Fruit fly (Drosophila melanogaster) whole organism, embryonic: Measurements from ENCODE around the gene CG42554.
A peak's percentile ranks its signal among the peaks of the same experiment; 100 is the strongest.

Experiments used
- B-H1 ChIP-seq: fragments of 200-800 bp; sonication (Bioruptor generic); IDR thresholded peaks from 3 replicates; pipeline ENCODE4 v1.3.6; 2022; ENCODE audit warnings: missing biosample characterization, missing genetic modification characterization
- CG10462 ChIP-seq: fragments of 200-800 bp; sonication (Bioruptor generic); optimal IDR thresholded peaks from 2 replicates; lab custom pipeline; 2016; ENCODE audit warnings: missing biosample characterization, missing genetic modification characterization
- CG10654 ChIP-seq: fragments of 200-800 bp; sonication (Bioruptor generic); optimal IDR thresholded peaks from 2 replicates; lab custom pipeline; 2016; ENCODE audit warnings: missing biosample characterization, missing genetic modification characterization
- CG13123 ChIP-seq: fragments of 200-800 bp; sonication (Bioruptor generic); optimal IDR thresholded peaks from 2 replicates; lab custom pipeline; 2016; ENCODE audit warnings: missing biosample characterization, missing genetic modification characterization
- CG13424 ChIP-seq: fragments of 200-800 bp; sonication (Bioruptor generic); optimal IDR thresholded peaks from 2 replicates; lab custom pipeline; 2019; ENCODE audit warnings: missing biosample characterization, mild to moderate bottlenecking, missing genetic modification characterization, moderate library complexity
- CG13624 ChIP-seq: fragments of 200-800 bp; sonication (Bioruptor generic); optimal IDR thresholded peaks from 2 replicates; lab custom pipeline; 2016; ENCODE audit warnings: missing biosample characterization, missing genetic modification characterization
- CG13894 ChIP-seq: fragments of 200-800 bp; sonication (Bioruptor generic); optimal IDR thresholded peaks from 3 replicates; lab custom pipeline; 2018; ENCODE audit warnings: missing biosample characterization, mild to moderate bottlenecking, missing genetic modification characterization, moderate library complexity
- CG18764 ChIP-seq: fragments of 200-800 bp; sonication (Bioruptor generic); optimal IDR thresholded peaks from 3 replicates; lab custom pipeline; 2016; ENCODE audit warnings: missing biosample characterization, missing genetic modification characterization
- CG2678 ChIP-seq: fragments of 200-800 bp; sonication (Bioruptor generic); optimal IDR thresholded peaks from 3 replicates; lab custom pipeline; 2019; ENCODE audit warnings: missing biosample characterization, mild to moderate bottlenecking, missing genetic modification characterization, moderate library complexity
- CG30403 ChIP-seq: fragments of 200-800 bp; sonication (Bioruptor generic); optimal IDR thresholded peaks from 3 replicates; lab custom pipeline; 2016; ENCODE audit warnings: missing biosample characterization, missing genetic modification characterization
- CG30431 ChIP-seq: fragments of 200-800 bp; sonication (Bioruptor generic); optimal IDR thresholded peaks from 2 replicates; lab custom pipeline; 2017; ENCODE audit warnings: missing biosample characterization, missing genetic modification characterization
- CG32767 ChIP-seq: fragments of 200-800 bp; sonication (Bioruptor generic); IDR thresholded peaks from 2 replicates; pipeline ENCODE4 v1.3.6; 2022; ENCODE audit warnings: missing biosample characterization, missing genetic modification characterization
- CG4404 ChIP-seq: fragments of 200-800 bp; sonication (Bioruptor generic); IDR thresholded peaks from 2 replicates; pipeline ENCODE4 v1.3.6; 2022; ENCODE audit warnings: missing biosample characterization, missing genetic modification characterization
- CG5245 ChIP-seq: fragments of 200-800 bp; sonication (Bioruptor generic); optimal IDR thresholded peaks from 3 replicates; lab custom pipeline; 2016; ENCODE audit warnings: missing biosample characterization, missing genetic modification characterization
- CG7271 ChIP-seq: fragments of 200-800 bp; sonication (Bioruptor generic); optimal IDR thresholded peaks from 2 replicates; lab custom pipeline; 2018; ENCODE audit warnings: missing biosample characterization, mild to moderate bottlenecking, missing genetic modification characterization, moderate library complexity
- CG8281 ChIP-seq: fragments of 200-800 bp; sonication (Bioruptor generic); optimal IDR thresholded peaks from 2 replicates; lab custom pipeline; 2018; ENCODE audit warnings: missing biosample characterization, mild to moderate bottlenecking, missing genetic modification characterization, moderate library complexity
- CG8290 ChIP-seq, 3 experiments: fragments of 200-800 bp; sonication (Bioruptor generic); optimal IDR thresholded peaks; 2 replicates each; lab custom pipeline; 2016 to 2019; ENCODE audit warnings: missing biosample characterization in 3 of 3, missing genetic modification characterization in 3 of 3, mild to moderate bottlenecking in 2 of 3, moderate library complexity in 1 of 3
- CrebB ChIP-seq: fragments of 200-800 bp; sonication (Bioruptor generic); optimal IDR thresholded peaks from 3 replicates; lab custom pipeline; 2018; ENCODE audit warnings: missing biosample characterization, mild to moderate bottlenecking, missing genetic modification characterization
- ERR ChIP-seq: fragments of 200-800 bp; sonication (Bioruptor generic); optimal IDR thresholded peaks from 2 replicates; lab custom pipeline; 2016; ENCODE audit warnings: missing biosample characterization, missing genetic modification characterization
- Fer3 ChIP-seq: fragments of 200-800 bp; sonication (Bioruptor generic); optimal IDR thresholded peaks from 2 replicates; lab custom pipeline; 2018; ENCODE audit warnings: missing biosample characterization, mild to moderate bottlenecking, missing genetic modification characterization, moderate library complexity
- HHEX ChIP-seq: fragments of 200-800 bp; sonication (Bioruptor generic); optimal IDR thresholded peaks from 3 replicates; lab custom pipeline; 2017; ENCODE audit warnings: missing biosample characterization, mild to moderate bottlenecking, missing genetic modification characterization, missing genetic modification reagents
- Hand ChIP-seq: fragments of 200-800 bp; sonication (Bioruptor generic); optimal IDR thresholded peaks from 2 replicates; lab custom pipeline; 2017; ENCODE audit warnings: mild to moderate bottlenecking, missing biosample characterization, missing genetic modification reagents, missing genetic modification characterization
- Hmr ChIP-seq: fragments of 200-800 bp; sonication (Bioruptor generic); optimal IDR thresholded peaks from 3 replicates; lab custom pipeline; 2017; ENCODE audit warnings: mild to moderate bottlenecking, missing biosample characterization, missing genetic modification reagents, missing genetic modification characterization
- Nf-YA ChIP-seq: fragments of 200-800 bp; sonication (Bioruptor generic); IDR thresholded peaks from 2 replicates; pipeline ENCODE4 v1.3.6; 2022; ENCODE audit warnings: missing biosample characterization, missing genetic modification characterization
- Nf-YB ChIP-seq: fragments of 200-800 bp; sonication (Bioruptor generic); optimal IDR thresholded peaks from 3 replicates; lab custom pipeline; 2019; ENCODE audit warnings: missing biosample characterization, mild to moderate bottlenecking, missing genetic modification characterization, moderate library complexity
- Tbp ChIP-seq: fragments of >200 bp; optimal IDR thresholded peaks from 2 replicates; lab custom pipeline; 2018; ENCODE audit warnings: missing biosample characterization, missing genetic modification characterization
- bowl ChIP-seq: fragments of 200-800 bp; sonication (Bioruptor generic); IDR thresholded peaks from 2 replicates; pipeline ENCODE4 v1.3.6; 2022; ENCODE audit warnings: missing biosample characterization, missing genetic modification characterization
- dimm ChIP-seq: fragments of 200-800 bp; sonication (Bioruptor generic); IDR thresholded peaks from 2 replicates; pipeline ENCODE4 v1.3.6; 2022; ENCODE audit warnings: missing biosample characterization, missing genetic modification characterization
- dmrt99B ChIP-seq: fragments of 200-800 bp; sonication (Bioruptor generic); optimal IDR thresholded peaks from 2 replicates; lab custom pipeline; 2018; ENCODE audit warnings: missing biosample characterization, mild to moderate bottlenecking, missing genetic modification characterization, moderate library complexity
- eve ChIP-seq, 2 experiments: fragments of >200 bp; optimal IDR thresholded peaks; 2 replicates each; lab custom pipeline; 2017; ENCODE audit warnings: missing biosample characterization in 2 of 2, missing genetic modification characterization in 2 of 2
- exex ChIP-seq: fragments of 200-800 bp; sonication (Bioruptor generic); optimal IDR thresholded peaks from 4 replicates; lab custom pipeline; 2018; ENCODE audit warnings: missing biosample characterization, mild to moderate bottlenecking, missing genetic modification characterization, moderate library complexity
- fd64A ChIP-seq: fragments of 200-800 bp; sonication (Bioruptor generic); optimal IDR thresholded peaks from 3 replicates; lab custom pipeline; 2018; ENCODE audit warnings: missing biosample characterization, mild to moderate bottlenecking, missing genetic modification characterization
- hkb ChIP-seq, 2 experiments: fragments of 200-800 bp in 1 of 2; fragments of >200 bp in 1 of 2; sonication (Bioruptor generic) in 1 of 2; IDR thresholded peaks in 1 of 2; optimal IDR thresholded peaks in 1 of 2; 2 replicates each; pipeline versions ENCODE4 v1.3.6 to Lab custom; 2017 to 2022; ENCODE audit warnings: missing biosample characterization in 1 of 2, missing genetic modification characterization in 1 of 2
- insv ChIP-seq, 2 experiments: fragments of 200-800 bp; sonication (Bioruptor generic); optimal IDR thresholded peaks; 3 replicates each; lab custom pipeline; 2016 to 2018; ENCODE audit warnings: missing biosample characterization in 2 of 2, missing genetic modification characterization in 2 of 2
- jumu ChIP-seq: fragments of 200-800 bp; sonication (Bioruptor generic); optimal IDR thresholded peaks from 3 replicates; lab custom pipeline; 2016; ENCODE audit warnings: missing biosample characterization, missing genetic modification characterization
- knrl ChIP-seq: fragments of 200-800 bp; sonication (Bioruptor generic); IDR thresholded peaks from 3 replicates; pipeline ENCODE4 v1.3.6; 2022; ENCODE audit warnings: missing biosample characterization, missing genetic modification characterization; ENCODE audit not compliant: partially characterized antibody
- lab ChIP-seq: fragments of 200-800 bp; sonication (Bioruptor generic); optimal IDR thresholded peaks from 3 replicates; lab custom pipeline; 2017; ENCODE audit warnings: missing biosample characterization, missing genetic modification characterization, mild to moderate bottlenecking, moderate library complexity, missing genetic modification reagents
- luna ChIP-seq: fragments of 200-800 bp; sonication (Bioruptor generic); optimal IDR thresholded peaks from 2 replicates; lab custom pipeline; 2016; ENCODE audit warnings: missing biosample characterization, missing genetic modification characterization
- nerfin-2 ChIP-seq: fragments of 200-800 bp; sonication (Bioruptor generic); IDR thresholded peaks from 2 replicates; pipeline ENCODE4 v1.3.6; 2022; ENCODE audit warnings: missing biosample characterization, missing genetic modification characterization; ENCODE audit not compliant: partially characterized antibody
- odd ChIP-seq: fragments of 200-800 bp; sonication (Bioruptor generic); optimal IDR thresholded peaks from 2 replicates; lab custom pipeline; 2017; ENCODE audit warnings: missing biosample characterization, mild to moderate bottlenecking, missing genetic modification characterization
- pan ChIP-seq, 4 experiments: fragments of >200 bp in 3 of 4; fragments of 200-800 bp in 1 of 4; sonication (Bioruptor generic) in 1 of 4; optimal IDR thresholded peaks in 3 of 4; IDR thresholded peaks in 1 of 4; 2 replicates each; pipeline versions ENCODE4 v1.3.6 to Lab custom; 2017 to 2022; ENCODE audit warnings: missing biosample characterization in 2 of 4, missing genetic modification characterization in 2 of 4, mixed read lengths in 1 of 4
- pb ChIP-seq: fragments of 200-800 bp; sonication (Bioruptor generic); optimal IDR thresholded peaks from 3 replicates; lab custom pipeline; 2016; ENCODE audit warnings: missing biosample characterization, missing genetic modification characterization
- pfk ChIP-seq: fragments of 200-800 bp; sonication (Bioruptor generic); optimal IDR thresholded peaks from 2 replicates; lab custom pipeline; 2018; ENCODE audit warnings: missing biosample characterization, mild to moderate bottlenecking, missing genetic modification characterization, moderate library complexity
- pita ChIP-seq: fragments of 200-800 bp; sonication (Bioruptor generic); optimal IDR thresholded peaks from 2 replicates; lab custom pipeline; 2017; ENCODE audit warnings: missing biosample characterization, mild to moderate bottlenecking, missing genetic modification characterization
- sd ChIP-seq: fragments of 200-800 bp; sonication (Bioruptor generic); optimal IDR thresholded peaks from 3 replicates; lab custom pipeline; 2018; ENCODE audit warnings: missing biosample characterization, mild to moderate bottlenecking, missing genetic modification characterization, moderate library complexity
- tgo ChIP-seq: fragments of 200-800 bp; sonication (Bioruptor generic); IDR thresholded peaks from 3 replicates; pipeline ENCODE4 v1.3.6; 2022; ENCODE audit warnings: missing biosample characterization, missing genetic modification characterization
- trh ChIP-seq: fragments of 200-800 bp; sonication (Bioruptor generic); optimal IDR thresholded peaks from 2 replicates; lab custom pipeline; 2016; ENCODE audit warnings: missing biosample characterization, missing genetic modification characterization
- twi ChIP-seq: fragments of 200-800 bp; optimal IDR thresholded peaks from 2 replicates; lab custom pipeline; 2019; ENCODE audit warnings: missing biosample characterization, mild to moderate bottlenecking, missing genetic modification characterization, moderate library complexity
- tx ChIP-seq: fragments of 200-800 bp; sonication (Bioruptor generic); optimal IDR thresholded peaks from 2 replicates; lab custom pipeline; 2016; ENCODE audit warnings: missing biosample characterization, missing genetic modification characterization
- z ChIP-seq: fragments of 200-800 bp; sonication (Bioruptor generic); IDR thresholded peaks from 3 replicates; pipeline ENCODE4 v1.3.6; 2022; ENCODE audit warnings: missing biosample characterization, missing genetic modification characterization

The CG42554 gene

dm6 chr3L:852267-852666 is 16.8 kb downstream of the CG42554 start (continued):
- TF ChIP-seq ERR (GFP tag; lab: Kevin White, UChicago) (no peak), twi (tag; lab: Kevin White, UChicago) (no peak), insv (GFP tag; optimal IDR thresholded peaks at IDR 0.05; lab: Kevin White, UChicago) (no peak), HHEX (GFP tag; lab: Kevin White, UChicago) (no peak), dmrt99B (tag; lab: Kevin White, UChicago) (no peak), eve (GFP tag; optimal IDR thresholded peaks at IDR 0.05; lab: Kevin White, UChicago) (no peak), pan (optimal IDR thresholded peaks at IDR 0.05; lab: Kevin White, UChicago) (no peak), pan (GFP tag; optimal IDR thresholded peaks at IDR 0.05 in 1 of 2, IDR thresholded peaks at IDR 0.05 in 1 of 2) (no peak), CG2678 (tag; lab: Kevin White, UChicago) (peak; percentile 24), hkb (optimal IDR thresholded peaks at IDR 0.05; lab: Kevin White, UChicago) (no peak), hkb (GFP tag; IDR thresholded peaks at IDR 0.05; lab: Robert Waterston, UW) (no peak), Tbp (GFP tag; lab: Kevin White, UChicago) (no peak), z (GFP tag; lab: Robert Waterston, UW) (no peak), CG13624 (GFP tag; lab: Kevin White, UChicago) (no peak), trh (GFP tag; lab: Kevin White, UChicago) (no peak), knrl (GFP tag; lab: Robert Waterston, UW) (no peak), B-H1 (GFP tag; lab: Robert Waterston, UW) (no peak), CG13894 (tag; lab: Kevin White, UChicago) (no peak), dimm (GFP tag; lab: Robert Waterston, UW) (no peak), lab (peak; percentile 5), CG5245 (GFP tag; lab: Kevin White, UChicago) (no peak), Fer3 (tag; lab: Kevin White, UChicago) (no peak), pita (GFP tag; lab: Kevin White, UChicago) (no peak), pb (no peak), tx (GFP tag; lab: Kevin White, UChicago) (no peak), CG8281 (peak; percentile 26), sd (tag; lab: Kevin White, UChicago) (peak; percentile 47), pfk (GFP tag; lab: Kevin White, UChicago) (no peak), CG8290 (GFP tag; optimal IDR thresholded peaks at IDR 0.05; lab: Kevin White, UChicago) (no peak), CG8290 (tag; optimal IDR thresholded peaks at IDR 0.05; lab: Kevin White, UChicago) (peak in 1 of 2 experiments; percentile 15), CG10462 (GFP tag; lab: Kevin White, UChicago) (no peak), odd (no peak), tgo (GFP tag; lab: Robert Waterston, UW) (no peak), Hand (GFP tag; lab: Kevin White, UChicago) (no peak), CG13123 (no peak), CG13424 (tag; lab: Kevin White, UChicago) (no peak), fd64A (GFP tag; lab: Kevin White, UChicago) (no peak), CrebB (no peak), CG4404 (no peak), Hmr (no peak), nerfin-2 (GFP tag; lab: Robert Waterston, UW) (no peak), exex (tag; lab: Kevin White, UChicago) (peak; percentile 88), CG18764 (no peak), CG10654 (GFP tag; lab: Kevin White, UChicago) (no peak), CG32767 (GFP tag; lab: Robert Waterston, UW) (no peak), bowl (GFP tag; lab: Robert Waterston, UW) (no peak), CG30431 (no peak), CG7271 (tag; lab: Kevin White, UChicago) (no peak), Nf-YA (GFP tag; lab: Robert Waterston, UW) (no peak), jumu (GFP tag; lab: Kevin White, UChicago) (no peak), Nf-YB (GFP tag; lab: Kevin White, UChicago) (no peak), CG30403 (GFP tag; lab: Kevin White, UChicago) (no peak), luna (GFP tag; lab: Kevin White, UChicago) (no peak)
